Worm (Caenorhabditis elegans): ENCODE results near the gene F44B9.2.

Gene F44B9.2

DNA sequence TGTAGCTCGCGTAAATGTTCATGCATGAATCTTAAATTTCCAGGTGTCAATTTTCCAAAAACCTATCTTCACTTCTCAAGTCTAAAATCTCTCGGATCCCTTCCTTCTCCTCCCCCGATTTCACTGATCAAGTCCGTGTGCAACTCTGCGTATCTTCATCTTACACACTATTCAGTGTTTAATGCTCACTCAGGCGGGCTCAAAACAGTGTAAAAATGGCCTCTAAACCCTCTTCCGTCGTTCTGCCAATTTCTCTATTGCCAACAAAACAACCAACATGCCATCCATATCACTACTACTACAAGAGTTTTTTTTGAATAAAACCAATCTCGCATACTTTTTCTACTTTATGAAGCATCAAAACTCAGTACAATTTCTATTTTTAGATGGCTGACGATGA is at the start of gene F44B9.2:
F44B9.2 (plus strand) TSS at position 387 of the 400 bp plus-strand sequence.
- TF ChIP-seq tbx-11 (GFP tag; IDR thresholded peaks at IDR 0.05) = no peak
- no peak for TF ChIP-seq hmbx-1 (tag; optimal IDR thresholded peaks at IDR 0.05)
- no peak for TF ChIP-seq scrt-1 (GFP tag; IDR thresholded peaks at IDR 0.05)
- no peak for TF ChIP-seq hmg-4 (GFP tag; optimal IDR thresholded peaks at IDR 0.05)
- no peak for TF ChIP-seq tra-4 (tag; optimal IDR thresholded peaks at IDR 0.05)
- TF ChIP-seq pes-1 (GFP tag; IDR thresholded peaks at IDR 0.05) = no peak
- no peak for TF ChIP-seq ceh-36 (tag; optimal IDR thresholded peaks at IDR 0.05)
- TF ChIP-seq tbx-37 (GFP tag; conservative IDR thresholded peaks at IDR 0.05) = no peak
- TF ChIP-seq sea-1 (GFP tag; conservative IDR thresholded peaks at IDR 0.05) = no peak
- no peak for TF ChIP-seq ama-1 (optimal IDR thresholded peaks at IDR 0.05)
- no peak for TF ChIP-seq B0310.2 (tag; optimal IDR thresholded peaks at IDR 0.05)

ce11 chrIII:7972687-7973086 is 49.6 kb upstream of the F44B9.2 start:
- no peak for TF ChIP-seq tbx-37 (GFP tag; conservative IDR thresholded peaks at IDR 0.05)
- no peak for TF ChIP-seq ceh-13 (GFP tag; optimal IDR thresholded peaks at IDR 0.05)
- no peak for TF ChIP-seq hmg-4 (GFP tag; optimal IDR thresholded peaks at IDR 0.05)
- TF ChIP-seq pes-1 (GFP tag; IDR thresholded peaks at IDR 0.05) = no peak
- no peak for TF ChIP-seq hmbx-1 (tag; optimal IDR thresholded peaks at IDR 0.05)
- no peak for TF ChIP-seq scrt-1 (GFP tag; IDR thresholded peaks at IDR 0.05)
- TF ChIP-seq tbx-11 (GFP tag; IDR thresholded peaks at IDR 0.05) = no peak
- no peak for TF ChIP-seq ets-7 (tag; optimal IDR thresholded peaks at IDR 0.05)
- no peak for TF ChIP-seq aly-1 (tag; optimal IDR thresholded peaks at IDR 0.05)
- no peak for TF ChIP-seq ceh-36 (tag; optimal IDR thresholded peaks at IDR 0.05)
- no peak for TF ChIP-seq tra-4 (tag; optimal IDR thresholded peaks at IDR 0.05)
- no peak for TF ChIP-seq flt-1 (GFP tag; IDR thresholded peaks at IDR 0.05)
- TF ChIP-seq B0310.2 (tag; optimal IDR thresholded peaks at IDR 0.05) = no peak

- TF ChIP-seq F13C5.2 (tag; optimal IDR thresholded peaks at IDR 0.05) (peak; percentile 44), hnd-1 (tag; optimal IDR thresholded peaks at IDR 0.05) (no peak)
These were observed 49.0 kb upstream of the F44B9.2 start, which contains the start of the genes eef-1B.1 and aco-2 for ce11 chrIII:7973201-7973767. Gene eef-1B.1 (minus strand): TSS chrIII:7973386. Gene aco-2 (plus strand): TSS chrIII:7973717.

ce11 chrIII:7973968-7974607 is 48.2 kb upstream of the F44B9.2 start:
- TF ChIP-seq tra-4 (tag; optimal IDR thresholded peaks at IDR 0.05) = no peak
- TF ChIP-seq B0310.2 (tag; optimal IDR thresholded peaks at IDR 0.05) = no peak
- no peak for TF ChIP-seq ets-7 (tag; optimal IDR thresholded peaks at IDR 0.05)
- TF ChIP-seq ceh-36 (tag; optimal IDR thresholded peaks at IDR 0.05) = no peak
- TF ChIP-seq tbx-11 (GFP tag; IDR thresholded peaks at IDR 0.05) = no peak
- no peak for TF ChIP-seq ceh-13 (GFP tag; optimal IDR thresholded peaks at IDR 0.05)
- no peak for TF ChIP-seq F13C5.2 (tag; optimal IDR thresholded peaks at IDR 0.05)
- TF ChIP-seq pes-1 (GFP tag; IDR thresholded peaks at IDR 0.05) = no peak
- no peak for TF ChIP-seq tbx-37 (GFP tag; conservative IDR thresholded peaks at IDR 0.05)
- no peak for TF ChIP-seq flt-1 (GFP tag; IDR thresholded peaks at IDR 0.05)
- TF ChIP-seq aly-1 (tag; optimal IDR thresholded peaks at IDR 0.05) = no peak

DNA sequence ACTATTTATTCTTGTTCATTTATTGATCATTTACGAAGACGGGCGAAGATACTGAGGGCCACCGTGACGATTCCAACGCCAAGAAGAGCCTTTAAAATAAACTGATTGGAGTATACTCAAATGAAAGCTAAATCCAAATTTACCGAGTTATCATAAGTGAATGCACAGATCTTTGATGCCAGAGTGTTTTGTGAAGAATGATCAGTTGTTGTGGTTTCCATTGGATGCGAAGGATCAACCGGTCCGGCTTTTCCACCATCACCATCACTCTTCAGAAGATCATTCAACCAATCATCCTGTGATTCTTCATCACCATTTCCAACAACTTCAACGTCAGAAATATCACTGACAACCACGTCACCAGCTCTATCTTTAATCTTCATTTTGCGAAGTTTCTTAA is 45.0 kb upstream of the F44B9.2 start:
- no peak for TF ChIP-seq ceh-13 (GFP tag; optimal IDR thresholded peaks at IDR 0.05)
- no peak for TF ChIP-seq tbx-11 (GFP tag; IDR thresholded peaks at IDR 0.05)
- no peak for TF ChIP-seq pes-1 (GFP tag; IDR thresholded peaks at IDR 0.05)
- no peak for TF ChIP-seq ama-1 (optimal IDR thresholded peaks at IDR 0.05)
- no peak for TF ChIP-seq hmbx-1 (tag; optimal IDR thresholded peaks at IDR 0.05)
- no peak for TF ChIP-seq flt-1 (GFP tag; IDR thresholded peaks at IDR 0.05)
- no peak for TF ChIP-seq hmg-4 (GFP tag; optimal IDR thresholded peaks at IDR 0.05)
- no peak for TF ChIP-seq tbx-37 (GFP tag; conservative IDR thresholded peaks at IDR 0.05)
- TF ChIP-seq aly-1 (tag; optimal IDR thresholded peaks at IDR 0.05) = no peak
- TF ChIP-seq B0310.2 (tag; optimal IDR thresholded peaks at IDR 0.05) = no peak
- no peak for TF ChIP-seq scrt-1 (GFP tag; IDR thresholded peaks at IDR 0.05)
- no peak for TF ChIP-seq hnd-1 (tag; optimal IDR thresholded peaks at IDR 0.05)

ce11 chrIII:7977777-7978176 is 44.5 kb upstream of the F44B9.2 start, which contains the start of gene C06G4.4:
Gene C06G4.4 (minus strand): TSS chrIII:7977812.
- no peak for TF ChIP-seq tbx-37 (GFP tag; conservative IDR thresholded peaks at IDR 0.05)
- no peak for TF ChIP-seq flt-1 (GFP tag; IDR thresholded peaks at IDR 0.05)
- TF ChIP-seq ceh-36 (tag; optimal IDR thresholded peaks at IDR 0.05) = no peak
- no peak for TF ChIP-seq hmg-4 (GFP tag; optimal IDR thresholded peaks at IDR 0.05)
- no peak for TF ChIP-seq F13C5.2 (tag; optimal IDR thresholded peaks at IDR 0.05)
- no peak for TF ChIP-seq pes-1 (GFP tag; IDR thresholded peaks at IDR 0.05)
- no peak for TF ChIP-seq B0310.2 (tag; optimal IDR thresholded peaks at IDR 0.05)
- no peak for TF ChIP-seq sea-1 (GFP tag; conservative IDR thresholded peaks at IDR 0.05)
- no peak for TF ChIP-seq ceh-13 (GFP tag; optimal IDR thresholded peaks at IDR 0.05)
- TF ChIP-seq aly-1 (tag; optimal IDR thresholded peaks at IDR 0.05) = no peak
- no peak for TF ChIP-seq ama-1 (optimal IDR thresholded peaks at IDR 0.05)
- no peak for TF ChIP-seq hmbx-1 (tag; optimal IDR thresholded peaks at IDR 0.05)
- no peak for TF ChIP-seq hnd-1 (tag; optimal IDR thresholded peaks at IDR 0.05)
- TF ChIP-seq tra-4 (tag; optimal IDR thresholded peaks at IDR 0.05) = no peak
- no peak for TF ChIP-seq scrt-1 (GFP tag; IDR thresholded peaks at IDR 0.05)
- no peak for TF ChIP-seq tbx-11 (GFP tag; IDR thresholded peaks at IDR 0.05)
- no peak for TF ChIP-seq ets-7 (tag; optimal IDR thresholded peaks at IDR 0.05)

ce11 chrIII:7978289-7978688 is 44.0 kb upstream of the F44B9.2 start:
- TF ChIP-seq ceh-13 (GFP tag; optimal IDR thresholded peaks at IDR 0.05) (no peak), hmg-4 (GFP tag; optimal IDR thresholded peaks at IDR 0.05) (no peak), ets-7 (tag; optimal IDR thresholded peaks at IDR 0.05) (no peak), tbx-11 (GFP tag; IDR thresholded peaks at IDR 0.05) (no peak), pes-1 (GFP tag; IDR thresholded peaks at IDR 0.05) (no peak), tbx-37 (GFP tag; conservative IDR thresholded peaks at IDR 0.05) (no peak), sea-1 (GFP tag; conservative IDR thresholded peaks at IDR 0.05) (no peak), hmbx-1 (tag; optimal IDR thresholded peaks at IDR 0.05) (no peak), B0310.2 (tag; optimal IDR thresholded peaks at IDR 0.05) (no peak), F13C5.2 (tag; optimal IDR thresholded peaks at IDR 0.05) (no peak), aly-1 (tag; optimal IDR thresholded peaks at IDR 0.05) (no peak), flt-1 (GFP tag; IDR thresholded peaks at IDR 0.05) (no peak)
